Worm (Caenorhabditis elegans): Measurements from ENCODE around the gene par-3.

DNA sequence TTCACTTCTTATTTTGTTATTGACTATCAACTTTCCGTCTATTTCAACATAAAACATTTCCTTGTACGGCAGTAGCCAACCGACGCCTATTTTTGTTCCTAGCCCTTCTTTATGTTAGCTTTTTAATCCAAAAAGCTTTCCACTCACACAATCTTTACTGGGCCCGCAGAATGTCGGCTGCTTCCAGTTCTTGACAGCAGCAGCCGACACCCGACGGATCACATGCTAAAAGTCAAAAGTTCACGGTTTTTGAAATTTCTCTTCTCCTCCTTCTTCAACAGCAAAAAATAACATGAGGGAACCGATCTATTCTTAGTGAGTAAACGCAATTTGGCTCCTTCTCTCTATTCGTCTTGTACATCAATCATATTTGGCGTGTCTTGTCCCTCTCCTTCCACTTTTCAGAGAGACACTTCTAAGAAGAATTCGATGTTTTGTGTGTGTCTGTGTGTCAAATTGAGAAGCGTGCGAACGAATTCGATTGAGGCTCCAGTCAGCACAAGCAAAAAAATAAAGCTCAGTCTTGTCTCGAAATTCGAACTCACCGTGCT, 31.5 kb upstream of the par-3 start:
- TF ChIP-seq nhr-2 (tag; optimal IDR thresholded peaks at IDR 0.05) = no peak
- TF ChIP-seq pha-4 (tag; optimal IDR thresholded peaks at IDR 0.05) = no peak

Data from whole organism, mixed stage, embryonic.